Worm (Caenorhabditis elegans) whole organism, L4 larva: ENCODE data around the gene C18B12.4.

Source experiments
- fkh-10 ChIP-seq: fragments of 150-350 bp; optimal IDR thresholded peaks from 2 replicates; lab custom pipeline; 2014; ENCODE audit warnings: missing biosample characterization, missing genetic modification reagents, missing genetic modification characterization
- lin-29 ChIP-seq: fragments of 200-800 bp; sonication (Bioruptor generic); IDR thresholded peaks from 2 replicates; pipeline ENCODE4 v1.3.6; 2022; ENCODE audit warnings: missing genetic modification reagents, missing genetic modification characterization, missing compliant biosample characterization
- snpc-4 ChIP-seq: fragments of 150-350 bp; optimal IDR thresholded peaks from 2 replicates; lab custom pipeline; 2014; ENCODE audit warnings: missing biosample characterization, missing genetic modification characterization
- zfp-3 ChIP-seq: fragments of 200-800 bp; sonication (Bioruptor generic); conservative IDR thresholded peaks from 2 replicates; pipeline ENCODE4 v1.3.6; 2022; ENCODE audit warnings: missing genetic modification reagents, missing genetic modification characterization, missing compliant biosample characterization

DNA sequence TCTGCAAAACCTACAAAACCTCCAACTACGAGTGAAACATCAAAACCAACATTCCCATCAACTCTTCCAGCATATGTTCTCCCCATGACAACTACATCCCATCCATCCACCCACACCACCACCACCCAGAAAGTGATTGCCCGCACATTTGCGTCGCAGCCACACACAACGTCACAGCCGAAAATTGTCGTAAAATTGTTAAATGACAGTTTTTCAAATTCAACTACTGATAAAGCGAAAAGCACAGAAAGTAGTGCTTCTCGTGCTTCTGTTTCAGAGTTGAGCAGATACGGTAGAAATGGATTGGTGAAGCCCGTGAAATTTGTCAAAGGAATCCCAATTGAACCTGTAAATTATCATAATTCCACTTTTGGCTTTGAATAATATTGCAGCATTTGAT lies 47.4 kb upstream of the C18B12.4 start:
- TF ChIP-seq zfp-3 (no peak), fkh-10 (GFP tag; lab: Kevin White, UChicago) (no peak), snpc-4 (tag; lab: Kevin White, UChicago) (no peak), lin-29 (GFP tag; lab: Robert Waterston, UW) (no peak)
